Fruit fly (Drosophila melanogaster) whole organism, prepupa: Measurements from ENCODE around the gene CG2901.
A peak's percentile ranks its signal among the peaks of the same experiment; 100 is the strongest.

Experiments used
- CG11294 ChIP-seq: fragments of 200-800 bp; sonication (Bioruptor generic); IDR thresholded peaks from 2 replicates; pipeline ENCODE4 v1.3.6; 2022; ENCODE audit warnings: missing biosample characterization, missing genetic modification characterization
- CG15336 ChIP-seq: fragments of 200-800 bp; sonication (Bioruptor generic); IDR thresholded peaks from 2 replicates; pipeline ENCODE4 v1.3.6; 2022; ENCODE audit warnings: missing biosample characterization, missing genetic modification characterization
- CG1621 ChIP-seq: fragments of 200-800 bp; sonication (Bioruptor generic); optimal IDR thresholded peaks from 3 replicates; lab custom pipeline; 2018; ENCODE audit warnings: missing biosample characterization, mild to moderate bottlenecking, missing genetic modification characterization
- CG16779 ChIP-seq: fragments of 200-800 bp; sonication (Bioruptor generic); optimal IDR thresholded peaks from 3 replicates; lab custom pipeline; 2017; ENCODE audit warnings: missing biosample characterization, mild to moderate bottlenecking, missing genetic modification characterization
- CG3919 ChIP-seq: fragments of 200-800 bp; sonication (Bioruptor generic); optimal IDR thresholded peaks from 3 replicates; lab custom pipeline; 2016; ENCODE audit warnings: missing biosample characterization, missing genetic modification characterization
- CG4318 ChIP-seq: fragments of 200-800 bp; sonication (Bioruptor generic); optimal IDR thresholded peaks from 3 replicates; lab custom pipeline; 2017; ENCODE audit warnings: missing biosample characterization, mild to moderate bottlenecking, missing genetic modification characterization
- CG6163 ChIP-seq: fragments of 200-800 bp; sonication (Bioruptor generic); IDR thresholded peaks from 3 replicates; pipeline ENCODE4 v1.3.6; 2022; ENCODE audit warnings: missing biosample characterization, missing genetic modification characterization
- CG6276 ChIP-seq: fragments of 200-800 bp; sonication (Bioruptor generic); optimal IDR thresholded peaks from 2 replicates; lab custom pipeline; 2017; ENCODE audit warnings: missing biosample characterization, mild to moderate bottlenecking, missing genetic modification characterization
- CG6792 ChIP-seq: fragments of 200-800 bp; sonication (Bioruptor generic); optimal IDR thresholded peaks from 3 replicates; lab custom pipeline; 2016; ENCODE audit warnings: missing biosample characterization, missing genetic modification characterization
- CG6808 ChIP-seq: fragments of 200-800 bp; sonication (Bioruptor generic); optimal IDR thresholded peaks from 3 replicates; lab custom pipeline; 2017; ENCODE audit warnings: missing biosample characterization, missing genetic modification characterization, mild to moderate bottlenecking, moderate library complexity, missing genetic modification reagents
- CG6854 ChIP-seq: fragments of 200-800 bp; sonication (Bioruptor generic); optimal IDR thresholded peaks from 2 replicates; lab custom pipeline; 2017; ENCODE audit warnings: missing biosample characterization, mild to moderate bottlenecking, missing genetic modification characterization
- CG7368 ChIP-seq: fragments of 200-800 bp; sonication (Bioruptor generic); optimal IDR thresholded peaks from 3 replicates; lab custom pipeline; 2016; ENCODE audit warnings: missing biosample characterization, missing genetic modification characterization
- CG8119 ChIP-seq: fragments of 200-800 bp; sonication (Bioruptor generic); IDR thresholded peaks from 3 replicates; pipeline ENCODE4 v1.3.6; 2022; ENCODE audit warnings: missing biosample characterization, missing genetic modification characterization
- CG9139 ChIP-seq: fragments of 200-800 bp; sonication (Bioruptor generic); optimal IDR thresholded peaks from 3 replicates; lab custom pipeline; 2017; ENCODE audit warnings: missing biosample characterization, mild to moderate bottlenecking, missing genetic modification characterization
- Eip78C ChIP-seq: fragments of 200-800 bp; sonication (Bioruptor generic); peaks from one replicate; lab custom pipeline; 2016; ENCODE audit warnings: missing biosample characterization, missing genetic modification characterization
- Eip93F ChIP-seq: fragments of 200-800 bp; sonication (Bioruptor generic); optimal IDR thresholded peaks from 2 replicates; lab custom pipeline; 2016; ENCODE audit warnings: missing biosample characterization, mild to moderate bottlenecking, missing genetic modification characterization
- Ets21C ChIP-seq: fragments of 200-800 bp; sonication (Bioruptor generic); optimal IDR thresholded peaks from 3 replicates; lab custom pipeline; 2016; ENCODE audit warnings: missing biosample characterization, missing genetic modification characterization
- Hr4 ChIP-seq: fragments of 200-800 bp; sonication (Bioruptor generic); optimal IDR thresholded peaks from 3 replicates; lab custom pipeline; 2016; ENCODE audit warnings: missing biosample characterization, missing genetic modification characterization
- Lpt ChIP-seq: fragments of 200-800 bp; sonication (Bioruptor generic); optimal IDR thresholded peaks from 3 replicates; lab custom pipeline; 2016; ENCODE audit warnings: missing biosample characterization, missing genetic modification characterization
- Met ChIP-seq: fragments of 200-800 bp; sonication (Bioruptor generic); optimal IDR thresholded peaks from 3 replicates; lab custom pipeline; 2016; ENCODE audit warnings: missing biosample characterization, missing genetic modification characterization
- OdsH ChIP-seq: fragments of 200-800 bp; sonication (Bioruptor generic); optimal IDR thresholded peaks from 3 replicates; lab custom pipeline; 2016; ENCODE audit warnings: missing biosample characterization, missing genetic modification characterization
- Smox ChIP-seq: fragments of 200-800 bp; sonication (Bioruptor generic); optimal IDR thresholded peaks from 3 replicates; lab custom pipeline; 2016; ENCODE audit warnings: missing biosample characterization, missing genetic modification characterization
- Sox102F ChIP-seq: fragments of 200-800 bp; sonication (Bioruptor generic); optimal IDR thresholded peaks from 2 replicates; lab custom pipeline; 2016; ENCODE audit warnings: missing biosample characterization, mild to moderate bottlenecking, missing genetic modification characterization
- Sox14 ChIP-seq: fragments of 200-800 bp; sonication (Bioruptor generic); optimal IDR thresholded peaks from 3 replicates; lab custom pipeline; 2016; ENCODE audit warnings: missing biosample characterization, missing genetic modification characterization
- Sox15 ChIP-seq: fragments of 200-800 bp; sonication (Bioruptor generic); optimal IDR thresholded peaks from 3 replicates; lab custom pipeline; 2016; ENCODE audit warnings: missing biosample characterization, missing genetic modification characterization
- acj6 ChIP-seq: fragments of 200-800 bp; sonication (Bioruptor generic); optimal IDR thresholded peaks from 3 replicates; lab custom pipeline; 2016; ENCODE audit warnings: missing biosample characterization, missing genetic modification characterization
- cyc ChIP-seq: fragments of 200-800 bp; sonication (Bioruptor generic); optimal IDR thresholded peaks from 3 replicates; lab custom pipeline; 2016; ENCODE audit warnings: missing biosample characterization, missing genetic modification characterization
- dac ChIP-seq: fragments of 200-800 bp; sonication (Bioruptor generic); optimal IDR thresholded peaks from 2 replicates; lab custom pipeline; 2017; ENCODE audit warnings: missing biosample characterization, mild to moderate bottlenecking, missing genetic modification characterization
- dsx ChIP-seq: fragments of 200-800 bp; optimal IDR thresholded peaks from 3 replicates; lab custom pipeline; 2019; ENCODE audit warnings: missing biosample characterization, mild to moderate bottlenecking, missing genetic modification characterization, moderate library complexity; ENCODE audit not compliant: poor library complexity, severe bottlenecking
- eg ChIP-seq: fragments of 200-800 bp; sonication (Bioruptor generic); IDR thresholded peaks from 3 replicates; pipeline ENCODE4 v1.3.6; 2022; ENCODE audit warnings: missing biosample characterization, missing genetic modification characterization
- fd59A ChIP-seq: fragments of 200-800 bp; sonication (Bioruptor generic); optimal IDR thresholded peaks from 2 replicates; lab custom pipeline; 2017; ENCODE audit warnings: missing biosample characterization, mild to moderate bottlenecking, missing genetic modification characterization, missing genetic modification reagents
- fd85E ChIP-seq: fragments of 200-800 bp; sonication (Bioruptor generic); optimal IDR thresholded peaks from 3 replicates; lab custom pipeline; 2016; ENCODE audit warnings: missing biosample characterization, missing genetic modification characterization
- fkh ChIP-seq: fragments of 200-800 bp; sonication (Bioruptor generic); optimal IDR thresholded peaks from 3 replicates; lab custom pipeline; 2017; ENCODE audit warnings: missing biosample characterization, mild to moderate bottlenecking, missing genetic modification characterization, moderate library complexity
- lz ChIP-seq: fragments of 200-800 bp; sonication (Bioruptor generic); optimal IDR thresholded peaks from 3 replicates; lab custom pipeline; 2016; ENCODE audit warnings: missing biosample characterization, missing genetic modification characterization
- net ChIP-seq: fragments of 200-800 bp; sonication (Bioruptor generic); optimal IDR thresholded peaks from 3 replicates; lab custom pipeline; 2016; ENCODE audit warnings: missing biosample characterization, missing genetic modification characterization
- pdm3 ChIP-seq: fragments of 200-800 bp; sonication (Bioruptor generic); optimal IDR thresholded peaks from 3 replicates; lab custom pipeline; 2016; ENCODE audit warnings: missing biosample characterization, missing genetic modification characterization
- spab ChIP-seq: fragments of 200-800 bp; sonication (Bioruptor generic); optimal IDR thresholded peaks from 2 replicates; lab custom pipeline; 2017; ENCODE audit warnings: missing biosample characterization, mild to moderate bottlenecking, missing genetic modification characterization, missing genetic modification reagents
- ss ChIP-seq, 2 experiments: fragments of 200-800 bp; sonication (Bioruptor generic); optimal IDR thresholded peaks; 2 replicates in 1 of 2; 3 replicates in 1 of 2; lab custom pipeline; 2017 to 2018; ENCODE audit warnings: mild to moderate bottlenecking in 2 of 2, missing biosample characterization in 2 of 2, missing genetic modification characterization in 2 of 2, moderate library complexity in 1 of 2
- topi ChIP-seq: fragments of 200-800 bp; sonication (Bioruptor generic); optimal IDR thresholded peaks from 3 replicates; lab custom pipeline; 2016; ENCODE audit warnings: missing biosample characterization, missing genetic modification characterization
- vri ChIP-seq: fragments of 200-800 bp; sonication (Bioruptor generic); optimal IDR thresholded peaks from 3 replicates; lab custom pipeline; 2016; ENCODE audit warnings: missing biosample characterization, mild to moderate bottlenecking, missing genetic modification characterization

CG2901 gene

DNA sequence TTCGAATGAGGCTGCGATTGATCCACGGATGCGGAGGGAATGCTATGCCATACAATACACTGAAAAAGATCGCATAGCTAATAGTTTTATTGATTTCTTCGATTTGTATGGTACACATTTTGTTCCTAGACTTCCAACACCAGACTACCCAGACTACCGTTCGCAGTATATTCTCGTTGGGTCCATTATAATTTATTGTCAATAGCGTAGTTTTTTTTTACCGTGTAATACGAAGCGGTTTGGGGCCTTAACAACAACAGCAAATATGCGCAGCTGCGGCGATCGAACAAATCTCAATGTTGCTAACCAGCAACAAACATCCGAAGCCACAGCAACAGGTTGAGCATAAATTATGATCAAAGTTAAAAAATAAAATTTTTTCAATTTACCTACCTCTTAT lies 10.7 kb downstream of the CG2901 start (continued):
- TF ChIP-seq CG6163 = peak; percentile 77
- TF ChIP-seq topi = peak; percentile 41
- TF ChIP-seq pdm3 (GFP tag; lab: Kevin White, UChicago) = peak; percentile 51
- peak; percentile 40 for TF ChIP-seq lz (GFP tag; lab: Kevin White, UChicago)
- TF ChIP-seq spab (GFP tag; lab: Kevin White, UChicago) = no peak
- no peak for TF ChIP-seq CG11294 (GFP tag; lab: Robert Waterston, UW)
- TF ChIP-seq dac (GFP tag; lab: Kevin White, UChicago) = peak; percentile 52
- TF ChIP-seq CG7368 (GFP tag; lab: Kevin White, UChicago) = peak; percentile 38
- peak; percentile 23 for TF ChIP-seq Smox (GFP tag; lab: Kevin White, UChicago)
- TF ChIP-seq Sox14 (GFP tag; lab: Kevin White, UChicago) = peak; percentile 50
- TF ChIP-seq, all 60 proteins: peak for 46

DNA sequence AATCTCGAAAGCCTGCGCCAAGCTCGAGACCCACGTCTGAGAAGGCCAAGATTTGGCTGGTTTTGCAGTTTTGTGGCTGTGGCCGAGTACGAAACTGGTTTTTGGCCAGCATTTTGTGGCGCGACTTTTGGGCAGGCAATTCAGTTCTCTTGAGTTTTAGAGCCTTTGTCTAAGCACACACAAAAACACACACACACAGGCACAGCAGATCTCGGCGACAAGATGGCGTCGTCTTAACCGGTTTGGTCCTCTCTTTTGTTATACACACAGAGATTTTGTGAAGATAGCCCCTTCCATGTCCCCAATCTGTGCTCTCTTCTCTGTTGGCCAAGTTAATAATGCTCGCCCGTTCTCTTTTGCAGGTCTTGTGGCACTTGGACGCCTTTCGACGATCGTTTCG lies 13.0 kb downstream of the CG2901 start:
- TF ChIP-seq CG6792 (GFP tag; lab: Kevin White, UChicago) = no peak
- TF ChIP-seq CG8119 (GFP tag; lab: Robert Waterston, UW) = peak; percentile 53; the same call in 2 of the 3 replicates
- no peak for TF ChIP-seq Sox15 (GFP tag; lab: Kevin White, UChicago)
- peak; percentile 5 for TF ChIP-seq net
- TF ChIP-seq cyc = no peak
- no peak for TF ChIP-seq CG3919 (GFP tag; lab: Kevin White, UChicago)
- no peak for TF ChIP-seq Met (GFP tag; lab: Kevin White, UChicago)
- peak; percentile 77 for TF ChIP-seq Eip78C
- TF ChIP-seq CG7368 (GFP tag; lab: Kevin White, UChicago) = no peak
- TF ChIP-seq CG6854 (GFP tag; lab: Kevin White, UChicago) = peak; percentile 70
- peak; percentile 73 for TF ChIP-seq Sox102F (GFP tag; lab: Kevin White, UChicago)
- peak; percentile 49 for TF ChIP-seq CG6808 (GFP tag; lab: Kevin White, UChicago)
- TF ChIP-seq CG15336 = peak; percentile 72; the same call in 1 of the 2 replicates
- TF ChIP-seq fd85E (GFP tag; lab: Kevin White, UChicago) = peak; percentile 2
- no peak for TF ChIP-seq fd59A (GFP tag; lab: Kevin White, UChicago)
- no peak for TF ChIP-seq vri
- peak; percentile 49; the same call in 2 of the 3 replicates for TF ChIP-seq CG6163
- no peak for TF ChIP-seq Smox (GFP tag; lab: Kevin White, UChicago)
- no peak for TF ChIP-seq CG16779
- TF ChIP-seq OdsH (GFP tag; lab: Kevin White, UChicago) = no peak
- no peak for TF ChIP-seq CG4318 (GFP tag; lab: Kevin White, UChicago)
- TF ChIP-seq CG1621 (tag; lab: Kevin White, UChicago) = no peak
- TF ChIP-seq Ets21C (GFP tag; lab: Kevin White, UChicago) = no peak
- TF ChIP-seq Eip93F (GFP tag; lab: Kevin White, UChicago) = peak; percentile 91
- peak; percentile 2 for TF ChIP-seq CG6276 (GFP tag; lab: Kevin White, UChicago)
- no peak for TF ChIP-seq lz (GFP tag; lab: Kevin White, UChicago)
- peak; percentile 12 for TF ChIP-seq topi
- peak; percentile 52 for TF ChIP-seq Lpt (GFP tag; lab: Kevin White, UChicago)
- peak; percentile 43 for TF ChIP-seq ss (GFP tag; optimal IDR thresholded peaks at IDR 0.05; lab: Kevin White, UChicago)
- no peak for TF ChIP-seq fkh (GFP tag; lab: Kevin White, UChicago)
- TF ChIP-seq dsx (GFP tag; lab: Kevin White, UChicago) = no peak
- TF ChIP-seq Hr4 (GFP tag; lab: Kevin White, UChicago) = no peak
- no peak for TF ChIP-seq acj6 (GFP tag; lab: Kevin White, UChicago)
- no peak for TF ChIP-seq CG9139 (GFP tag; lab: Kevin White, UChicago)
- TF ChIP-seq eg (GFP tag; lab: Robert Waterston, UW) = peak; percentile 37; the same call in 1 of the 3 replicates
